Fruit fly (Drosophila melanogaster) whole organism, embryonic: Measurements from ENCODE around the gene Duba.
A peak's percentile ranks its signal among the peaks of the same experiment; 100 is the strongest.

Experiments
- Atf-2 ChIP-seq: fragments of 200-800 bp; sonication (Bioruptor generic); optimal IDR thresholded peaks from 2 replicates; lab custom pipeline; 2016; ENCODE audit warnings: missing biosample characterization, missing genetic modification characterization
- B-H1 ChIP-seq: fragments of 200-800 bp; sonication (Bioruptor generic); IDR thresholded peaks from 3 replicates; pipeline ENCODE4 v1.3.6; 2022; ENCODE audit warnings: missing biosample characterization, missing genetic modification characterization
- BtbVII ChIP-seq: fragments of 200-800 bp; sonication (Bioruptor generic); optimal IDR thresholded peaks from 3 replicates; lab custom pipeline; 2017; ENCODE audit warnings: missing biosample characterization, mild to moderate bottlenecking, missing genetic modification characterization
- C15 ChIP-seq: fragments of 200-800 bp; sonication (Bioruptor generic); IDR thresholded peaks from 3 replicates; pipeline ENCODE4 v1.3.6; 2022; ENCODE audit warnings: missing biosample characterization, missing genetic modification characterization
- CG10565 ChIP-seq: fragments of 200-800 bp; sonication (Bioruptor generic); optimal IDR thresholded peaks from 3 replicates; lab custom pipeline; 2016; ENCODE audit warnings: missing biosample characterization, mild to moderate bottlenecking, missing genetic modification characterization
- CG12219 ChIP-seq: fragments of 200-800 bp; sonication (Bioruptor generic); optimal IDR thresholded peaks from 3 replicates; lab custom pipeline; 2018; ENCODE audit warnings: missing biosample characterization, mild to moderate bottlenecking, missing genetic modification characterization
- CG13287 ChIP-seq: fragments of 200-800 bp; sonication (Bioruptor generic); IDR thresholded peaks from 2 replicates; pipeline ENCODE4 v1.3.6; 2022; ENCODE audit warnings: missing biosample characterization, missing genetic modification characterization; ENCODE audit not compliant: partially characterized antibody
- CG13296 ChIP-seq: fragments of 200-800 bp; sonication (Bioruptor generic); optimal IDR thresholded peaks from 3 replicates; lab custom pipeline; 2018; ENCODE audit warnings: missing biosample characterization, mild to moderate bottlenecking, missing genetic modification characterization
- CG14710 ChIP-seq: fragments of 200-800 bp; sonication (Bioruptor generic); optimal IDR thresholded peaks from 3 replicates; lab custom pipeline; 2019; ENCODE audit warnings: missing biosample characterization, mild to moderate bottlenecking, missing genetic modification characterization, moderate library complexity
- CG15011 ChIP-seq: fragments of 200-800 bp; sonication (Bioruptor generic); optimal IDR thresholded peaks from 3 replicates; lab custom pipeline; 2018; ENCODE audit warnings: missing biosample characterization, mild to moderate bottlenecking, missing genetic modification characterization
- CG15514 ChIP-seq: fragments of 200-800 bp; sonication (Bioruptor generic); optimal IDR thresholded peaks from 3 replicates; lab custom pipeline; 2017; ENCODE audit warnings: missing biosample characterization, missing genetic modification characterization, mild to moderate bottlenecking, moderate library complexity, missing genetic modification reagents
- CG1603 ChIP-seq: fragments of 200-800 bp; sonication (Bioruptor generic); optimal IDR thresholded peaks from 2 replicates; lab custom pipeline; 2019; ENCODE audit warnings: missing biosample characterization, mild to moderate bottlenecking, missing genetic modification characterization, moderate library complexity
- CG16813 ChIP-seq: fragments of 200-800 bp; sonication (Bioruptor generic); IDR thresholded peaks from 3 replicates; pipeline ENCODE4 v1.3.6; 2022; ENCODE audit warnings: missing biosample characterization, missing genetic modification characterization; ENCODE audit not compliant: partially characterized antibody
- CG17186 ChIP-seq: fragments of 200-800 bp; sonication (Bioruptor generic); optimal IDR thresholded peaks from 3 replicates; lab custom pipeline; 2017; ENCODE audit warnings: missing biosample characterization, missing genetic modification reagents, missing genetic modification characterization
- CG18262 ChIP-seq: fragments of 200-800 bp; optimal IDR thresholded peaks from 3 replicates; lab custom pipeline; 2019; ENCODE audit warnings: missing biosample characterization, mild to moderate bottlenecking, missing genetic modification characterization, moderate library complexity
- CG2712 ChIP-seq: fragments of 200-800 bp; optimal IDR thresholded peaks from 3 replicates; lab custom pipeline; 2019; ENCODE audit warnings: missing biosample characterization, mild to moderate bottlenecking, missing genetic modification characterization, moderate library complexity
- CG5245 ChIP-seq: fragments of 200-800 bp; sonication (Bioruptor generic); optimal IDR thresholded peaks from 3 replicates; lab custom pipeline; 2016; ENCODE audit warnings: missing biosample characterization, missing genetic modification characterization
- CG7271 ChIP-seq: fragments of 200-800 bp; sonication (Bioruptor generic); optimal IDR thresholded peaks from 2 replicates; lab custom pipeline; 2018; ENCODE audit warnings: missing biosample characterization, mild to moderate bottlenecking, missing genetic modification characterization, moderate library complexity
- CG7928 ChIP-seq: fragments of 200-800 bp; sonication (Bioruptor generic); optimal IDR thresholded peaks from 2 replicates; lab custom pipeline; 2017; ENCODE audit warnings: missing biosample characterization, mild to moderate bottlenecking, missing genetic modification characterization
- CG9215 ChIP-seq: fragments of 200-800 bp; sonication (Bioruptor generic); IDR thresholded peaks from 2 replicates; pipeline ENCODE4 v1.3.6; 2022; ENCODE audit warnings: missing biosample characterization, missing genetic modification characterization
- CG9797 ChIP-seq: fragments of 200-800 bp; sonication (Bioruptor generic); optimal IDR thresholded peaks from 3 replicates; lab custom pipeline; 2018; ENCODE audit warnings: missing biosample characterization, mild to moderate bottlenecking, missing genetic modification characterization
- Dll ChIP-seq: fragments of 200-800 bp; sonication (Bioruptor generic); IDR thresholded peaks from 4 replicates; pipeline ENCODE4 v1.3.6; 2022; ENCODE audit warnings: missing biosample characterization, missing genetic modification characterization; ENCODE audit not compliant: partially characterized antibody
- Doc2 ChIP-seq: fragments of 200-800 bp; sonication (Bioruptor generic); IDR thresholded peaks from 2 replicates; pipeline ENCODE4 v1.3.6; 2022; ENCODE audit warnings: missing biosample characterization, missing genetic modification characterization
- Eip74EF ChIP-seq, 2 experiments: fragments of 200-800 bp in 1 of 2; fragments of >200 bp in 1 of 2; sonication (Bioruptor generic) in 1 of 2; optimal IDR thresholded peaks; 2 replicates each; lab custom pipeline; 2017 to 2019; ENCODE audit warnings: missing biosample characterization in 2 of 2, missing genetic modification characterization in 2 of 2, mild to moderate bottlenecking in 1 of 2, moderate library complexity in 1 of 2
- Fer1 ChIP-seq: fragments of 200-800 bp; sonication (Bioruptor generic); optimal IDR thresholded peaks from 2 replicates; lab custom pipeline; 2017; ENCODE audit warnings: missing biosample characterization, mild to moderate bottlenecking, missing genetic modification characterization
- HmgZ ChIP-seq: fragments of 200-800 bp; sonication (Bioruptor generic); optimal IDR thresholded peaks from 2 replicates; lab custom pipeline; 2018; ENCODE audit warnings: missing biosample characterization, mild to moderate bottlenecking, missing genetic modification characterization
- Opbp ChIP-seq: fragments of 200-800 bp; sonication (Bioruptor generic); IDR thresholded peaks from 3 replicates; pipeline ENCODE4 v1.3.6; 2022; ENCODE audit warnings: missing biosample characterization, missing genetic modification characterization; ENCODE audit not compliant: partially characterized antibody
- Scr ChIP-seq: fragments of 200-800 bp; sonication (Bioruptor generic); IDR thresholded peaks from 2 replicates; pipeline ENCODE4 v1.3.6; 2022; ENCODE audit warnings: missing biosample characterization, missing genetic modification characterization; ENCODE audit not compliant: partially characterized antibody
- ato ChIP-seq: fragments of 200-800 bp; sonication (Bioruptor generic); IDR thresholded peaks from 2 replicates; pipeline ENCODE4 v1.3.6; 2022; ENCODE audit warnings: missing biosample characterization, missing genetic modification characterization; ENCODE audit not compliant: partially characterized antibody
- bsh ChIP-seq, 2 experiments: fragments of 200-800 bp; sonication (Bioruptor generic); optimal IDR thresholded peaks; 2 replicates each; lab custom pipeline; 2017 to 2018; ENCODE audit warnings: mild to moderate bottlenecking in 2 of 2, missing biosample characterization in 2 of 2, missing genetic modification characterization in 2 of 2, moderate library complexity in 1 of 2
- ci ChIP-seq: fragments of 200-800 bp; sonication (Bioruptor generic); IDR thresholded peaks from 3 replicates; pipeline ENCODE4 v1.3.6; 2022; ENCODE audit warnings: missing biosample characterization, missing genetic modification characterization
- emc ChIP-seq: fragments of 200-800 bp; sonication (Bioruptor generic); optimal IDR thresholded peaks from 2 replicates; lab custom pipeline; 2016; ENCODE audit warnings: missing biosample characterization, missing genetic modification characterization
- fd102C ChIP-seq: fragments of 200-800 bp; sonication (Bioruptor generic); optimal IDR thresholded peaks from 2 replicates; lab custom pipeline; 2018; ENCODE audit warnings: missing biosample characterization, mild to moderate bottlenecking, missing genetic modification characterization, moderate library complexity
- fd3F ChIP-seq: fragments of 200-800 bp; sonication (Bioruptor generic); optimal IDR thresholded peaks from 2 replicates; lab custom pipeline; 2018; ENCODE audit warnings: missing biosample characterization, mild to moderate bottlenecking, missing genetic modification characterization, moderate library complexity
- fu2 ChIP-seq: fragments of 200-800 bp; sonication (Bioruptor generic); optimal IDR thresholded peaks from 2 replicates; lab custom pipeline; 2016; ENCODE audit warnings: missing biosample characterization, missing genetic modification characterization
- gcm2 ChIP-seq: fragments of 200-800 bp; sonication (Bioruptor generic); optimal IDR thresholded peaks from 2 replicates; lab custom pipeline; 2016; ENCODE audit warnings: missing biosample characterization, missing genetic modification characterization
- gem ChIP-seq: fragments of 200-800 bp; sonication (Bioruptor generic); optimal IDR thresholded peaks from 2 replicates; lab custom pipeline; 2019; ENCODE audit warnings: missing biosample characterization, mild to moderate bottlenecking, missing genetic modification characterization, moderate library complexity
- gfzf ChIP-seq: fragments of 200-800 bp; sonication (Bioruptor generic); optimal IDR thresholded peaks from 2 replicates; lab custom pipeline; 2016; ENCODE audit warnings: missing biosample characterization, mild to moderate bottlenecking, missing genetic modification characterization, moderate library complexity
- hbn ChIP-seq: fragments of 200-800 bp; sonication (Bioruptor generic); IDR thresholded peaks from 2 replicates; pipeline ENCODE4 v1.3.6; 2022; ENCODE audit warnings: missing biosample characterization, missing genetic modification characterization; ENCODE audit not compliant: partially characterized antibody
- lab ChIP-seq: fragments of 200-800 bp; sonication (Bioruptor generic); optimal IDR thresholded peaks from 3 replicates; lab custom pipeline; 2017; ENCODE audit warnings: missing biosample characterization, missing genetic modification characterization, mild to moderate bottlenecking, moderate library complexity, missing genetic modification reagents
- oc ChIP-seq: fragments of 200-800 bp; sonication (Bioruptor generic); optimal IDR thresholded peaks from 2 replicates; lab custom pipeline; 2018; ENCODE audit warnings: missing biosample characterization, mild to moderate bottlenecking, missing genetic modification characterization, moderate library complexity
- pita ChIP-seq: fragments of 200-800 bp; sonication (Bioruptor generic); optimal IDR thresholded peaks from 2 replicates; lab custom pipeline; 2017; ENCODE audit warnings: missing biosample characterization, mild to moderate bottlenecking, missing genetic modification characterization
- pzg ChIP-seq: fragments of 200-800 bp; sonication (Bioruptor generic); optimal IDR thresholded peaks from 3 replicates; lab custom pipeline; 2018; ENCODE audit warnings: missing biosample characterization, mild to moderate bottlenecking, missing genetic modification characterization, moderate library complexity
- repo ChIP-seq: fragments of 200-800 bp; sonication (Bioruptor generic); optimal IDR thresholded peaks from 2 replicates; lab custom pipeline; 2016; ENCODE audit warnings: missing biosample characterization, missing genetic modification characterization
- scrt ChIP-seq: fragments of 200-800 bp; sonication (Bioruptor generic); optimal IDR thresholded peaks from 2 replicates; lab custom pipeline; 2018; ENCODE audit warnings: missing biosample characterization, mild to moderate bottlenecking, missing genetic modification characterization, moderate library complexity
- sug ChIP-seq: fragments of 200-800 bp; optimal IDR thresholded peaks from 2 replicates; lab custom pipeline; 2019; ENCODE audit warnings: missing biosample characterization, mild to moderate bottlenecking, missing genetic modification characterization, moderate library complexity
- vvl ChIP-seq: fragments of 200-800 bp; sonication (Bioruptor generic); IDR thresholded peaks from 2 replicates; pipeline ENCODE4 v1.3.6; 2022; ENCODE audit warnings: missing biosample characterization, missing genetic modification characterization
- zf30C ChIP-seq: fragments of 200-800 bp; sonication (Bioruptor generic); optimal IDR thresholded peaks from 3 replicates; lab custom pipeline; 2018; ENCODE audit warnings: missing biosample characterization, mild to moderate bottlenecking, missing genetic modification characterization

Gene Duba

dm6 chr3L:11627819-11628483 is 18.7 kb upstream of the Duba start, which contains the start of gene Apt1 (continued):
- peak; percentile 92 for TF ChIP-seq CG16813 (GFP tag; lab: Robert Waterston, UW)
- TF ChIP-seq CG15514 = peak; percentile 65
- TF ChIP-seq bsh (GFP tag; optimal IDR thresholded peaks at IDR 0.05; lab: Kevin White, UChicago) = no peak
- TF ChIP-seq BtbVII (GFP tag; lab: Kevin White, UChicago) = no peak
- TF ChIP-seq Scr (GFP tag; lab: Robert Waterston, UW) = peak; percentile 95
- peak; percentile 19 for TF ChIP-seq CG14710 (tag; lab: Kevin White, UChicago)
- no peak for TF ChIP-seq Eip74EF (GFP tag; optimal IDR thresholded peaks at IDR 0.05; lab: Kevin White, UChicago)
- TF ChIP-seq ato (GFP tag; lab: Robert Waterston, UW) = peak; percentile 95
- TF ChIP-seq lab (GFP tag; lab: Kevin White, UChicago) = no peak
- TF ChIP-seq CG5245 (GFP tag; lab: Kevin White, UChicago) = no peak
- TF ChIP-seq hbn (GFP tag; lab: Robert Waterston, UW) = peak; percentile 86
- peak; percentile 81 for TF ChIP-seq pzg (GFP tag; lab: Kevin White, UChicago)
- TF ChIP-seq Dll (GFP tag; lab: Robert Waterston, UW) = peak; percentile 94
- TF ChIP-seq pita (GFP tag; lab: Kevin White, UChicago) = no peak
- TF ChIP-seq CG13287 (GFP tag; lab: Robert Waterston, UW) = peak; percentile 97
- TF ChIP-seq Fer1 (GFP tag; lab: Kevin White, UChicago) = peak; percentile 1
- no peak for TF ChIP-seq CG7928 (GFP tag; lab: Kevin White, UChicago)
- no peak for TF ChIP-seq ci
- no peak for TF ChIP-seq repo (GFP tag; lab: Kevin White, UChicago)
- no peak for TF ChIP-seq B-H1
- no peak for TF ChIP-seq fd102C (GFP tag; lab: Kevin White, UChicago)
- TF ChIP-seq C15 (GFP tag; lab: Robert Waterston, UW) = no peak
- TF ChIP-seq CG15011 (GFP tag; lab: Kevin White, UChicago) = no peak
- TF ChIP-seq gem = no peak
- TF ChIP-seq HmgZ (tag; lab: Kevin White, UChicago) = peak; percentile 36
- no peak for TF ChIP-seq CG17186
- TF ChIP-seq Doc2 (GFP tag; lab: Robert Waterston, UW) = no peak
- no peak for TF ChIP-seq fd3F
- no peak for TF ChIP-seq gcm2 (GFP tag; lab: Kevin White, UChicago)
- TF ChIP-seq Atf-2 (GFP tag; lab: Kevin White, UChicago) = no peak
- TF ChIP-seq sug (tag; lab: Kevin White, UChicago) = peak; percentile 18
- no peak for TF ChIP-seq CG13296
- TF ChIP-seq CG12219 (GFP tag; lab: Kevin White, UChicago) = no peak
- TF ChIP-seq vvl = no peak
- TF ChIP-seq CG2712 = peak; percentile 41
- no peak for TF ChIP-seq zf30C (GFP tag; lab: Kevin White, UChicago)
- peak; percentile 1 for TF ChIP-seq CG7271
- TF ChIP-seq fu2 = no peak
- no peak for TF ChIP-seq oc
- TF ChIP-seq gfzf (GFP tag; lab: Kevin White, UChicago) = no peak
- TF ChIP-seq CG9797 = peak; percentile 19
- no peak for TF ChIP-seq emc (GFP tag; lab: Kevin White, UChicago)
- TF ChIP-seq scrt (GFP tag; lab: Kevin White, UChicago) = no peak
- no peak for TF ChIP-seq CG18262 (tag; lab: Kevin White, UChicago)
- peak; percentile 97 for TF ChIP-seq Opbp (GFP tag; lab: Robert Waterston, UW)
- peak; percentile 43 for TF ChIP-seq CG1603 (tag; lab: Kevin White, UChicago)
- TF ChIP-seq CG10565 (GFP tag; lab: Kevin White, UChicago) = no peak
- no peak for TF ChIP-seq CG9215
